Fruit fly (Drosophila melanogaster) whole organism, embryonic: ENCODE data around the gene CG17549.

ENCODE experiments used
- Adf1 ChIP-seq: fragments of 200-800 bp; sonication (Bioruptor generic); IDR thresholded peaks from 2 replicates; pipeline ENCODE4 v1.3.6; 2022; ENCODE audit warnings: missing biosample characterization, missing genetic modification characterization
- Antp ChIP-seq: fragments of 200-800 bp; sonication (Bioruptor generic); optimal IDR thresholded peaks from 3 replicates; lab custom pipeline; 2016; ENCODE audit warnings: missing biosample characterization, missing genetic modification characterization
- Bgb ChIP-seq: fragments of 200-800 bp; sonication (Bioruptor generic); IDR thresholded peaks from 2 replicates; pipeline ENCODE4 v1.3.6; 2022; ENCODE audit warnings: missing biosample characterization, missing genetic modification characterization; ENCODE audit not compliant: partially characterized antibody
- Blimp-1 ChIP-seq: fragments of 200-800 bp; sonication (Bioruptor generic); optimal IDR thresholded peaks from 3 replicates; lab custom pipeline; 2018; ENCODE audit warnings: missing biosample characterization, missing genetic modification characterization, mild to moderate bottlenecking, moderate library complexity, missing genetic modification reagents
- CG14050 ChIP-seq: fragments of 200-800 bp; sonication (Bioruptor generic); IDR thresholded peaks from 3 replicates; pipeline ENCODE4 v1.3.6; 2022; ENCODE audit warnings: missing biosample characterization, missing genetic modification characterization
- CG15011 ChIP-seq: fragments of 200-800 bp; sonication (Bioruptor generic); optimal IDR thresholded peaks from 3 replicates; lab custom pipeline; 2018; ENCODE audit warnings: missing biosample characterization, mild to moderate bottlenecking, missing genetic modification characterization
- CG16813 ChIP-seq: fragments of 200-800 bp; sonication (Bioruptor generic); IDR thresholded peaks from 3 replicates; pipeline ENCODE4 v1.3.6; 2022; ENCODE audit warnings: missing biosample characterization, missing genetic modification characterization; ENCODE audit not compliant: partially characterized antibody
- CG2199 ChIP-seq: fragments of 200-800 bp; sonication (Bioruptor generic); IDR thresholded peaks from 3 replicates; pipeline ENCODE4 v1.3.6; 2022; ENCODE audit warnings: missing biosample characterization, missing genetic modification characterization
- CG30020 ChIP-seq: fragments of 200-800 bp; optimal IDR thresholded peaks from 2 replicates; lab custom pipeline; 2019; ENCODE audit warnings: missing biosample characterization, mild to moderate bottlenecking, missing genetic modification characterization, moderate library complexity
- CG31388 ChIP-seq: fragments of 200-800 bp; sonication (Bioruptor generic); optimal IDR thresholded peaks from 2 replicates; lab custom pipeline; 2016; ENCODE audit warnings: missing biosample characterization, missing genetic modification characterization
- CG31441 ChIP-seq: fragments of 200-800 bp; sonication (Bioruptor generic); IDR thresholded peaks from 2 replicates; pipeline ENCODE4 v1.3.6; 2022; ENCODE audit warnings: missing biosample characterization, missing genetic modification characterization
- CG4424 ChIP-seq: fragments of 200-800 bp; sonication (Bioruptor generic); optimal IDR thresholded peaks from 3 replicates; lab custom pipeline; 2016; ENCODE audit warnings: missing biosample characterization, missing genetic modification characterization
- CG7839 ChIP-seq: fragments of 200-800 bp; sonication (Bioruptor generic); optimal IDR thresholded peaks from 3 replicates; lab custom pipeline; 2018; ENCODE audit warnings: missing biosample characterization, mild to moderate bottlenecking, missing genetic modification characterization, moderate library complexity
- CG8089 ChIP-seq: fragments of 200-800 bp; sonication (Bioruptor generic); optimal IDR thresholded peaks from 3 replicates; lab custom pipeline; 2016; ENCODE audit warnings: missing biosample characterization, missing genetic modification characterization
- CG9727 ChIP-seq: fragments of 200-800 bp; sonication (Bioruptor generic); optimal IDR thresholded peaks from 3 replicates; lab custom pipeline; 2017; ENCODE audit warnings: missing biosample characterization, mild to moderate bottlenecking, missing genetic modification characterization
- CHES-1-like ChIP-seq: fragments of 200-800 bp; sonication (Bioruptor generic); optimal IDR thresholded peaks from 2 replicates; lab custom pipeline; 2016; ENCODE audit warnings: missing biosample characterization, missing genetic modification characterization
- Chrac-16 ChIP-seq: fragments of 200-800 bp; sonication (Bioruptor generic); optimal IDR thresholded peaks from 3 replicates; lab custom pipeline; 2016; ENCODE audit warnings: missing biosample characterization, missing genetic modification characterization
- Dip2 ChIP-seq: fragments of 200-800 bp; sonication (Bioruptor generic); IDR thresholded peaks from 2 replicates; pipeline ENCODE4 v1.3.6; 2022; ENCODE audit warnings: missing biosample characterization, missing genetic modification characterization
- E2f1 ChIP-seq: fragments of 200-800 bp; sonication (Bioruptor generic); IDR thresholded peaks from 2 replicates; pipeline ENCODE4 v1.3.6; 2022; ENCODE audit warnings: missing biosample characterization, missing genetic modification characterization
- Ets97D ChIP-seq: fragments of 200-800 bp; sonication (Bioruptor generic); optimal IDR thresholded peaks from 3 replicates; lab custom pipeline; 2016; ENCODE audit warnings: missing biosample characterization, missing genetic modification characterization
- H15 ChIP-seq: fragments of 200-800 bp; sonication (Bioruptor generic); IDR thresholded peaks from 3 replicates; pipeline ENCODE4 v1.3.6; 2022; ENCODE audit warnings: missing biosample characterization, missing genetic modification characterization
- HLH54F ChIP-seq: fragments of 200-800 bp; sonication (Bioruptor generic); optimal IDR thresholded peaks from 3 replicates; lab custom pipeline; 2016; ENCODE audit warnings: missing biosample characterization, missing genetic modification characterization
- Med ChIP-seq: fragments of 200-800 bp; sonication (Bioruptor generic); peaks from one replicate; lab custom pipeline; 2016; ENCODE audit warnings: missing biosample characterization, missing genetic modification characterization, mild to moderate bottlenecking, inconsistent platforms, moderate library complexity
- NK7.1 ChIP-seq: fragments of 200-800 bp; sonication (Bioruptor generic); optimal IDR thresholded peaks from 3 replicates; lab custom pipeline; 2016; ENCODE audit warnings: missing biosample characterization, missing genetic modification characterization
- Rx ChIP-seq: fragments of 200-800 bp; sonication (Bioruptor generic); IDR thresholded peaks from 2 replicates; pipeline ENCODE4 v1.3.6; 2022; ENCODE audit warnings: missing biosample characterization, missing genetic modification characterization
- Scr ChIP-seq: fragments of 200-800 bp; sonication (Bioruptor generic); IDR thresholded peaks from 2 replicates; pipeline ENCODE4 v1.3.6; 2022; ENCODE audit warnings: missing biosample characterization, missing genetic modification characterization; ENCODE audit not compliant: partially characterized antibody
- Trl ChIP-seq, 3 experiments: fragments of >200 bp in 2 of 3; fragments of 200-800 bp in 1 of 3; sonication (Bioruptor generic) in 1 of 3; optimal IDR thresholded peaks; 2 replicates in 1 of 3; 3 replicates in 2 of 3; lab custom pipeline; 2016 to 2017; ENCODE audit warnings: missing biosample characterization in 1 of 3, missing genetic modification characterization in 1 of 3
- Xbp1 ChIP-seq: fragments of 200-800 bp; sonication (Bioruptor generic); optimal IDR thresholded peaks from 3 replicates; lab custom pipeline; 2016; ENCODE audit warnings: missing biosample characterization, mild to moderate bottlenecking, missing genetic modification characterization
- ac ChIP-seq: fragments of 200-800 bp; sonication (Bioruptor generic); optimal IDR thresholded peaks from 3 replicates; lab custom pipeline; 2017; ENCODE audit warnings: missing biosample characterization, mild to moderate bottlenecking, missing genetic modification characterization
- ara ChIP-seq: fragments of 200-800 bp; sonication (Bioruptor generic); IDR thresholded peaks from 2 replicates; pipeline ENCODE4 v1.3.6; 2022; ENCODE audit warnings: missing biosample characterization, missing genetic modification characterization
- ase ChIP-seq: fragments of 200-800 bp; sonication (Bioruptor generic); IDR thresholded peaks from 3 replicates; pipeline ENCODE4 v1.3.6; 2022; ENCODE audit warnings: missing biosample characterization, missing genetic modification characterization
- ato ChIP-seq: fragments of 200-800 bp; sonication (Bioruptor generic); IDR thresholded peaks from 2 replicates; pipeline ENCODE4 v1.3.6; 2022; ENCODE audit warnings: missing biosample characterization, missing genetic modification characterization; ENCODE audit not compliant: partially characterized antibody
- chinmo ChIP-seq: fragments of 200-800 bp; sonication (Bioruptor generic); IDR thresholded peaks from 4 replicates; pipeline ENCODE4 v1.3.6; 2022; ENCODE audit warnings: missing biosample characterization, missing genetic modification characterization; ENCODE audit not compliant: partially characterized antibody
- ci ChIP-seq: fragments of 200-800 bp; sonication (Bioruptor generic); IDR thresholded peaks from 3 replicates; pipeline ENCODE4 v1.3.6; 2022; ENCODE audit warnings: missing biosample characterization, missing genetic modification characterization
- dan ChIP-seq: fragments of 200-800 bp; sonication (Bioruptor generic); IDR thresholded peaks from 2 replicates; pipeline ENCODE4 v1.3.6; 2022; ENCODE audit warnings: missing biosample characterization, missing genetic modification characterization
- dysf ChIP-seq: fragments of 200-800 bp; sonication (Bioruptor generic); IDR thresholded peaks from 3 replicates; pipeline ENCODE4 v1.3.6; 2022; ENCODE audit warnings: missing biosample characterization, missing genetic modification characterization
- gt ChIP-seq: fragments of 200-800 bp; sonication (Bioruptor generic); IDR thresholded peaks from 2 replicates; pipeline ENCODE4 v1.3.6; 2022; ENCODE audit warnings: missing biosample characterization, missing genetic modification characterization
- hb ChIP-seq: fragments of 200-800 bp; sonication (Bioruptor generic); IDR thresholded peaks from 3 replicates; pipeline ENCODE4 v1.3.6; 2022; ENCODE audit warnings: missing biosample characterization, missing genetic modification characterization; ENCODE audit not compliant: partially characterized antibody
- insv ChIP-seq, 2 experiments: fragments of 200-800 bp; sonication (Bioruptor generic); optimal IDR thresholded peaks; 3 replicates each; lab custom pipeline; 2016 to 2018; ENCODE audit warnings: missing biosample characterization in 2 of 2, missing genetic modification characterization in 2 of 2
- jumu ChIP-seq: fragments of 200-800 bp; sonication (Bioruptor generic); optimal IDR thresholded peaks from 3 replicates; lab custom pipeline; 2016; ENCODE audit warnings: missing biosample characterization, missing genetic modification characterization
- nom ChIP-seq: fragments of 200-800 bp; sonication (Bioruptor generic); optimal IDR thresholded peaks from 2 replicates; lab custom pipeline; 2017; ENCODE audit warnings: missing biosample characterization, missing genetic modification characterization, mild to moderate bottlenecking, moderate library complexity, missing genetic modification reagents
- odd ChIP-seq: fragments of 200-800 bp; sonication (Bioruptor generic); optimal IDR thresholded peaks from 2 replicates; lab custom pipeline; 2017; ENCODE audit warnings: missing biosample characterization, mild to moderate bottlenecking, missing genetic modification characterization
- pfk ChIP-seq: fragments of 200-800 bp; sonication (Bioruptor generic); optimal IDR thresholded peaks from 2 replicates; lab custom pipeline; 2018; ENCODE audit warnings: missing biosample characterization, mild to moderate bottlenecking, missing genetic modification characterization, moderate library complexity
- rib ChIP-seq: fragments of 200-800 bp; sonication (Bioruptor generic); IDR thresholded peaks from 2 replicates; pipeline ENCODE4 v1.3.6; 2022; ENCODE audit warnings: missing biosample characterization, missing genetic modification characterization
- sd ChIP-seq: fragments of 200-800 bp; sonication (Bioruptor generic); optimal IDR thresholded peaks from 3 replicates; lab custom pipeline; 2018; ENCODE audit warnings: missing biosample characterization, mild to moderate bottlenecking, missing genetic modification characterization, moderate library complexity
- sima ChIP-seq: fragments of 200-800 bp; sonication (Bioruptor generic); optimal IDR thresholded peaks from 2 replicates; lab custom pipeline; 2016; ENCODE audit warnings: missing biosample characterization, missing genetic modification characterization
- so ChIP-seq: fragments of 200-800 bp; sonication (Bioruptor generic); IDR thresholded peaks from 3 replicates; pipeline ENCODE4 v1.3.6; 2022; ENCODE audit warnings: missing biosample characterization, missing genetic modification characterization
- ssp ChIP-seq: fragments of 200-800 bp; sonication (Bioruptor generic); IDR thresholded peaks from 2 replicates; pipeline ENCODE4 v1.3.6; 2022; ENCODE audit warnings: missing biosample characterization, missing genetic modification characterization
- tgo ChIP-seq: fragments of 200-800 bp; sonication (Bioruptor generic); IDR thresholded peaks from 3 replicates; pipeline ENCODE4 v1.3.6; 2022; ENCODE audit warnings: missing biosample characterization, missing genetic modification characterization
- unc-4 ChIP-seq: fragments of 200-800 bp; sonication (Bioruptor generic); IDR thresholded peaks from 2 replicates; pipeline ENCODE4 v1.3.6; 2022; ENCODE audit warnings: missing biosample characterization, missing genetic modification characterization; ENCODE audit not compliant: partially characterized antibody
- z ChIP-seq: fragments of 200-800 bp; sonication (Bioruptor generic); IDR thresholded peaks from 3 replicates; pipeline ENCODE4 v1.3.6; 2022; ENCODE audit warnings: missing biosample characterization, missing genetic modification characterization

Gene CG17549

DNA sequence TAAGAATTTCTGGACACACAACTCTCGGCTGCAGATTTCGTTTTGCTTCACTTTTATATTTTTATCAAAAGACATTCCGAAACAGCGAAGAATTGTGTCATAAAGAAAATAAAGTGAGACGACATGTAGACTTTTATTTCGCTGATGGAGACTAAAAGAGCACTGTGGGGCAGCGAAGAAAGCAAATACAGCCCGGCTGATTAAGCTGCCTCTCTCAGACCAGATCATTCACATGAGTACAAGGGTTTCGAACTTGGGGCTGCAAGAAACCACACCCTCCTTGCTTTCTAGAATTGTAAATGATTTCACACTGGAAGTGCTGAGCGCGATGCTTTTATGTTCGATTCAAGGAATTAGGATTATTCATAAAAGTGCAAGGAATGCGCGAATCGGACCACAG is 35.2 kb upstream of the CG17549 start:
- TF ChIP-seq Adf1 (GFP tag; lab: Robert Waterston, UW): no peak
- no peak for TF ChIP-seq rib (GFP tag; lab: Robert Waterston, UW)
- TF ChIP-seq Dip2 (GFP tag; lab: Robert Waterston, UW): no peak
- TF ChIP-seq HLH54F (GFP tag; lab: Kevin White, UChicago): no peak
- TF ChIP-seq hb (GFP tag; lab: Robert Waterston, UW): no peak
- TF ChIP-seq pfk (GFP tag; lab: Kevin White, UChicago): no peak
- no peak for TF ChIP-seq gt (GFP tag; lab: Robert Waterston, UW)
- no peak for TF ChIP-seq Chrac-16 (GFP tag; lab: Kevin White, UChicago)
- no peak for TF ChIP-seq CG14050 (GFP tag; lab: Robert Waterston, UW)
- TF ChIP-seq unc-4: no peak
- no peak for TF ChIP-seq Trl (optimal IDR thresholded peaks at IDR 0.05; lab: Kevin White, UChicago)
- no peak for TF ChIP-seq Trl (GFP tag; optimal IDR thresholded peaks at IDR 0.05; lab: Kevin White, UChicago)
- TF ChIP-seq Scr: no peak
- TF ChIP-seq CG7839 (tag; lab: Kevin White, UChicago): no peak
- TF ChIP-seq Rx (GFP tag; lab: Robert Waterston, UW): no peak
- no peak for TF ChIP-seq sima (GFP tag; lab: Kevin White, UChicago)
- 0 out of 4 replicates have a peak, but pooled peaks have one; percentile 39 for TF ChIP-seq chinmo (GFP tag; lab: Robert Waterston, UW)
- no peak for TF ChIP-seq insv (GFP tag; optimal IDR thresholded peaks at IDR 0.05; lab: Kevin White, UChicago)
- no peak for TF ChIP-seq dan (GFP tag; lab: Robert Waterston, UW)
- no peak for TF ChIP-seq H15 (GFP tag; lab: Robert Waterston, UW)
- TF ChIP-seq sd (tag; lab: Kevin White, UChicago): peak; percentile 34
- no peak for TF ChIP-seq CG31441 (GFP tag; lab: Robert Waterston, UW)
- peak; percentile 50 for TF ChIP-seq nom
- TF ChIP-seq Blimp-1 (GFP tag; lab: Kevin White, UChicago): no peak
- no peak for TF ChIP-seq CG30020 (tag; lab: Kevin White, UChicago)
- no peak for TF ChIP-seq CG9727 (GFP tag; lab: Kevin White, UChicago)
- no peak for TF ChIP-seq ac (GFP tag; lab: Kevin White, UChicago)
- no peak for TF ChIP-seq ato (GFP tag; lab: Robert Waterston, UW)
- TF ChIP-seq CG4424 (GFP tag; lab: Kevin White, UChicago): no peak
- no peak for TF ChIP-seq Antp
- TF ChIP-seq z (GFP tag; lab: Robert Waterston, UW): no peak
- no peak for TF ChIP-seq odd (GFP tag; lab: Kevin White, UChicago)
- TF ChIP-seq Med (GFP tag; lab: Kevin White, UChicago): peak; percentile 61
- TF ChIP-seq Ets97D (GFP tag; lab: Kevin White, UChicago): no peak
- TF ChIP-seq Bgb (GFP tag; lab: Robert Waterston, UW): 0 out of 2 replicates have a peak, but pooled peaks have one; percentile 24
- no peak for TF ChIP-seq Xbp1 (GFP tag; lab: Kevin White, UChicago)

dm6 chr2L:19424307-19424902 is 34.5 kb upstream of the CG17549 start:
- TF ChIP-seq jumu (GFP tag; lab: Kevin White, UChicago): no peak
- 0 out of 2 replicates have a peak, but pooled peaks have one; percentile 13 for TF ChIP-seq ssp (GFP tag; lab: Robert Waterston, UW)
- TF ChIP-seq CG16813 (GFP tag; lab: Robert Waterston, UW): no peak
- TF ChIP-seq so (GFP tag; lab: Robert Waterston, UW): no peak
- TF ChIP-seq CHES-1-like (GFP tag; lab: Kevin White, UChicago): no peak
- TF ChIP-seq CG8089 (GFP tag; lab: Kevin White, UChicago): peak; percentile 12
- no peak for TF ChIP-seq tgo
- TF ChIP-seq NK7.1: no peak
- peak; percentile 13; the same call in 1 of the 3 replicates for TF ChIP-seq dysf
- TF ChIP-seq CG2199 (GFP tag; lab: Robert Waterston, UW): 0 out of 3 replicates have a peak, but pooled peaks have one; percentile 19
- TF ChIP-seq ase (GFP tag; lab: Robert Waterston, UW): 0 out of 3 replicates have a peak, but pooled peaks have one; percentile 20
- 0 out of 2 replicates have a peak, but pooled peaks have one; percentile 18 for TF ChIP-seq ara (GFP tag; lab: Robert Waterston, UW)
- TF ChIP-seq E2f1 (GFP tag; lab: Robert Waterston, UW): 0 out of 2 replicates have a peak, but pooled peaks have one; percentile 20
- no peak for TF ChIP-seq CG31388 (GFP tag; lab: Kevin White, UChicago)
- no peak for TF ChIP-seq ci
- TF ChIP-seq CG15011 (GFP tag; lab: Kevin White, UChicago): no peak
